Worm (Caenorhabditis elegans) whole organism, early embryonic: ENCODE data around the gene epi-1.

Source experiments
- B0310.2 ChIP-seq: sonication (generic microtip); optimal IDR thresholded peaks from 2 replicates; lab custom pipeline; 2016; ENCODE audit warnings: mild to moderate bottlenecking, missing genetic modification characterization, missing compliant biosample characterization
- F13C5.2 ChIP-seq: sonication (generic microtip); optimal IDR thresholded peaks from 2 replicates; lab custom pipeline; 2017; ENCODE audit warnings: mild to moderate bottlenecking, missing genetic modification characterization, inconsistent platforms, missing compliant biosample characterization
- ama-1 ChIP-seq: fragments of 150-350 bp; optimal IDR thresholded peaks from 2 replicates; lab custom pipeline; 2014
- ceh-13 ChIP-seq: fragments of 200-800 bp; sonication (Bioruptor generic); optimal IDR thresholded peaks from 2 replicates; lab custom pipeline; 2018; ENCODE audit warnings: mild to moderate bottlenecking, missing genetic modification characterization, missing compliant biosample characterization
- hmbx-1 ChIP-seq: sonication (generic microtip); optimal IDR thresholded peaks from 2 replicates; lab custom pipeline; 2016; ENCODE audit warnings: mild to moderate bottlenecking, missing genetic modification characterization, missing compliant biosample characterization
- scrt-1 ChIP-seq: fragments of 200-800 bp; sonication (Bioruptor generic); IDR thresholded peaks from 2 replicates; pipeline ENCODE4 v1.3.6; 2022; ENCODE audit warnings: missing genetic modification characterization, missing compliant biosample characterization

DNA sequence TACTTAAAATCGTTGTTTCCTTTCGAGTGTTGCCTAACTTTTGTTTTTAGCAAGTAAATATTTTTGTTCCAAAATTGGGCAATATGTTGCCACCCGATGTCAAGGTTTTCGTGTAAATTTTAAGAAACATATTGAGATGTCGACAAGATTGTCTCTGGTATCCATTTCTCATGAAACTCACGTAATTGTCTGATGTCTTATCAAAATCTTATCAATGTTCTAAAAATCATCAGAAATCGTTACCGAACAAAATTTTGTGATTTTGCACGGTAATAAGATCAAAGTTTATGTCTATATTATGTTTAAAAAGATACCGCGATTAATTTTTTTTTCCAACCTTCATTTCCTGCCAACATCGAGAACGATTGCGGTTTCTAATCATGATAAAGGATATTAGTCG lies 32.4 kb downstream of the epi-1 start:
- TF ChIP-seq ama-1 (lab: Kevin White, UChicago) (no peak), ceh-13 (GFP tag; lab: Kevin White, UChicago) (no peak), B0310.2 (tag; lab: Kevin White, UChicago) (no peak), scrt-1 (GFP tag; lab: Robert Waterston, UW) (no peak), hmbx-1 (tag; lab: Kevin White, UChicago) (no peak), F13C5.2 (tag; lab: Kevin White, UChicago) (no peak)
